Worm (Caenorhabditis elegans) whole organism, late embryonic: ENCODE results near the gene mel-11.

Experiments used
- ama-1 ChIP-seq: fragments of 150-350 bp; optimal IDR thresholded peaks from 2 replicates; lab custom pipeline; 2014
- elt-2 ChIP-seq: sonication (generic microtip); optimal IDR thresholded peaks from 2 replicates; lab custom pipeline; 2016; ENCODE audit warnings: missing genetic modification reagents, missing genetic modification characterization, missing compliant biosample characterization
- elt-4 ChIP-seq: sonication (generic microtip); optimal IDR thresholded peaks from 2 replicates; lab custom pipeline; 2016; ENCODE audit warnings: missing genetic modification characterization, missing compliant biosample characterization
- nhr-11 ChIP-seq: fragments of 150-350 bp; optimal IDR thresholded peaks from 2 replicates; lab custom pipeline; 2014; ENCODE audit warnings: missing biosample characterization, missing genetic modification characterization
- tbx-2 ChIP-seq: sonication (generic microtip); optimal IDR thresholded peaks from 2 replicates; lab custom pipeline; 2016; ENCODE audit warnings: missing genetic modification characterization, missing compliant biosample characterization

- no peak for TF ChIP-seq elt-2
- no peak for TF ChIP-seq ama-1 (lab: Kevin White, UChicago)
- TF ChIP-seq nhr-11: no peak
- TF ChIP-seq tbx-2 (tag; lab: Kevin White, UChicago): no peak
- TF ChIP-seq elt-4: no peak
Observed at ce11 chrII:9397496-9397895, 39.2 kb downstream of the mel-11 start, which contains the start of gene Y51B9A.9.
